Fruit fly (Drosophila melanogaster) whole organism, embryonic: ENCODE results near the gene alpha-Est9.

ENCODE experiments used
- Bgb ChIP-seq: fragments of 200-800 bp; sonication (Bioruptor generic); IDR thresholded peaks from 2 replicates; pipeline ENCODE4 v1.3.6; 2022; ENCODE audit warnings: missing biosample characterization, missing genetic modification characterization; ENCODE audit not compliant: partially characterized antibody
- BtbVII ChIP-seq: fragments of 200-800 bp; sonication (Bioruptor generic); optimal IDR thresholded peaks from 3 replicates; lab custom pipeline; 2017; ENCODE audit warnings: missing biosample characterization, mild to moderate bottlenecking, missing genetic modification characterization
- CG10366 ChIP-seq: fragments of 200-800 bp; sonication (Bioruptor generic); IDR thresholded peaks from 2 replicates; pipeline ENCODE4 v1.3.6; 2022; ENCODE audit warnings: missing biosample characterization, missing genetic modification characterization
- CG10959 ChIP-seq: fragments of 200-800 bp; sonication (Bioruptor generic); IDR thresholded peaks from 2 replicates; pipeline ENCODE4 v1.3.6; 2022; ENCODE audit warnings: missing biosample characterization, missing genetic modification characterization
- CG11085 ChIP-seq: fragments of 200-800 bp; sonication (Bioruptor generic); IDR thresholded peaks from 2 replicates; pipeline ENCODE4 v1.3.6; 2022; ENCODE audit warnings: missing biosample characterization, missing genetic modification characterization
- CG12236 ChIP-seq: fragments of 200-800 bp; sonication (Bioruptor generic); optimal IDR thresholded peaks from 2 replicates; lab custom pipeline; 2016; ENCODE audit warnings: missing biosample characterization, missing genetic modification characterization
- CG12942 ChIP-seq: fragments of 200-800 bp; sonication (Bioruptor generic); optimal IDR thresholded peaks from 3 replicates; lab custom pipeline; 2016; ENCODE audit warnings: missing biosample characterization, missing genetic modification characterization
- CG13424 ChIP-seq: fragments of 200-800 bp; sonication (Bioruptor generic); optimal IDR thresholded peaks from 2 replicates; lab custom pipeline; 2019; ENCODE audit warnings: missing biosample characterization, mild to moderate bottlenecking, missing genetic modification characterization, moderate library complexity
- CG1647 ChIP-seq: fragments of 200-800 bp; sonication (Bioruptor generic); optimal IDR thresholded peaks from 3 replicates; lab custom pipeline; 2016; ENCODE audit warnings: missing biosample characterization, missing genetic modification characterization
- CG1792 ChIP-seq: fragments of 200-800 bp; sonication (Bioruptor generic); optimal IDR thresholded peaks from 2 replicates; lab custom pipeline; 2016; ENCODE audit warnings: missing biosample characterization, missing genetic modification characterization
- CG2120 ChIP-seq: fragments of 200-800 bp; sonication (Bioruptor generic); optimal IDR thresholded peaks from 3 replicates; lab custom pipeline; 2016; ENCODE audit warnings: missing biosample characterization, missing genetic modification characterization
- CG2889 ChIP-seq: fragments of 200-800 bp; sonication (Bioruptor generic); IDR thresholded peaks from 3 replicates; pipeline ENCODE4 v1.3.6; 2022; ENCODE audit warnings: missing biosample characterization, missing genetic modification characterization
- CG30431 ChIP-seq: fragments of 200-800 bp; sonication (Bioruptor generic); optimal IDR thresholded peaks from 2 replicates; lab custom pipeline; 2017; ENCODE audit warnings: missing biosample characterization, missing genetic modification characterization
- CG31441 ChIP-seq: fragments of 200-800 bp; sonication (Bioruptor generic); IDR thresholded peaks from 2 replicates; pipeline ENCODE4 v1.3.6; 2022; ENCODE audit warnings: missing biosample characterization, missing genetic modification characterization
- CG32532 ChIP-seq: fragments of 200-800 bp; sonication (Bioruptor generic); IDR thresholded peaks from 2 replicates; pipeline ENCODE4 v1.3.6; 2022; ENCODE audit warnings: missing biosample characterization, missing genetic modification characterization
- CG3281 ChIP-seq: fragments of 200-800 bp; sonication (Bioruptor generic); optimal IDR thresholded peaks from 3 replicates; lab custom pipeline; 2017; ENCODE audit warnings: missing biosample characterization, mild to moderate bottlenecking, missing genetic modification characterization
- CG4360 ChIP-seq: fragments of 200-800 bp; sonication (Bioruptor generic); IDR thresholded peaks from 2 replicates; pipeline ENCODE4 v1.3.6; 2022; ENCODE audit warnings: missing biosample characterization, missing genetic modification characterization
- CG5953 ChIP-seq: fragments of 200-800 bp; sonication (Bioruptor generic); IDR thresholded peaks from 2 replicates; pipeline ENCODE4 v1.3.6; 2022; ENCODE audit warnings: missing biosample characterization, missing genetic modification characterization
- CG6654 ChIP-seq: fragments of 200-800 bp; sonication (Bioruptor generic); optimal IDR thresholded peaks from 2 replicates; lab custom pipeline; 2017; ENCODE audit warnings: missing biosample characterization, mild to moderate bottlenecking, missing genetic modification characterization
- CG7745 ChIP-seq: fragments of 200-800 bp; sonication (Bioruptor generic); optimal IDR thresholded peaks from 2 replicates; lab custom pipeline; 2018; ENCODE audit warnings: missing biosample characterization, mild to moderate bottlenecking, missing genetic modification characterization, moderate library complexity
- CG7987 ChIP-seq: fragments of 200-800 bp; sonication (Bioruptor generic); optimal IDR thresholded peaks from 2 replicates; lab custom pipeline; 2018; ENCODE audit warnings: missing biosample characterization, mild to moderate bottlenecking, missing genetic modification characterization, moderate library complexity
- CG9797 ChIP-seq: fragments of 200-800 bp; sonication (Bioruptor generic); optimal IDR thresholded peaks from 3 replicates; lab custom pipeline; 2018; ENCODE audit warnings: missing biosample characterization, mild to moderate bottlenecking, missing genetic modification characterization
- CrebB ChIP-seq: fragments of 200-800 bp; sonication (Bioruptor generic); optimal IDR thresholded peaks from 3 replicates; lab custom pipeline; 2018; ENCODE audit warnings: missing biosample characterization, mild to moderate bottlenecking, missing genetic modification characterization
- HLHmδ ChIP-seq: fragments of 200-800 bp; sonication (Bioruptor generic); optimal IDR thresholded peaks from 2 replicates; lab custom pipeline; 2018; ENCODE audit warnings: missing biosample characterization, mild to moderate bottlenecking, missing genetic modification characterization, moderate library complexity
- Hr78 ChIP-seq, 2 experiments: fragments of 200-800 bp in 1 of 2; fragments of >200 bp in 1 of 2; sonication (Bioruptor generic) in 1 of 2; optimal IDR thresholded peaks; 2 replicates each; lab custom pipeline; 2017 to 2019; ENCODE audit warnings: missing biosample characterization in 2 of 2, missing genetic modification characterization in 2 of 2, mild to moderate bottlenecking in 1 of 2, moderate library complexity in 1 of 2
- NC2α ChIP-seq: fragments of 200-800 bp; sonication (Bioruptor generic); optimal IDR thresholded peaks from 2 replicates; lab custom pipeline; 2016; ENCODE audit warnings: missing biosample characterization, missing genetic modification characterization
- Neu2 ChIP-seq: fragments of 200-800 bp; sonication (Bioruptor generic); optimal IDR thresholded peaks from 3 replicates; lab custom pipeline; 2016; ENCODE audit warnings: missing biosample characterization, missing genetic modification characterization, borderline replicate concordance
- Sox102F ChIP-seq: fragments of 200-800 bp; sonication (Bioruptor generic); optimal IDR thresholded peaks from 2 replicates; lab custom pipeline; 2018; ENCODE audit warnings: missing biosample characterization, mild to moderate bottlenecking, missing genetic modification characterization, moderate library complexity
- az2 ChIP-seq: fragments of 200-800 bp; sonication (Bioruptor generic); optimal IDR thresholded peaks from 3 replicates; lab custom pipeline; 2016; ENCODE audit warnings: missing biosample characterization, missing genetic modification characterization
- crol ChIP-seq: fragments of 200-800 bp; sonication (Bioruptor generic); IDR thresholded peaks from 2 replicates; pipeline ENCODE4 v1.3.6; 2022; ENCODE audit warnings: missing biosample characterization, missing genetic modification characterization
- dan ChIP-seq: fragments of 200-800 bp; sonication (Bioruptor generic); IDR thresholded peaks from 2 replicates; pipeline ENCODE4 v1.3.6; 2022; ENCODE audit warnings: missing biosample characterization, missing genetic modification characterization
- danr ChIP-seq: fragments of 200-800 bp; sonication (Bioruptor generic); IDR thresholded peaks from 2 replicates; pipeline ENCODE4 v1.3.6; 2022; ENCODE audit warnings: missing biosample characterization, missing genetic modification characterization
- fd64A ChIP-seq: fragments of 200-800 bp; sonication (Bioruptor generic); optimal IDR thresholded peaks from 3 replicates; lab custom pipeline; 2018; ENCODE audit warnings: missing biosample characterization, mild to moderate bottlenecking, missing genetic modification characterization
- gce ChIP-seq: fragments of 200-800 bp; sonication (Bioruptor generic); IDR thresholded peaks from 3 replicates; pipeline ENCODE4 v1.3.6; 2022; ENCODE audit warnings: missing biosample characterization, missing genetic modification characterization
- gem ChIP-seq: fragments of 200-800 bp; sonication (Bioruptor generic); optimal IDR thresholded peaks from 2 replicates; lab custom pipeline; 2019; ENCODE audit warnings: missing biosample characterization, mild to moderate bottlenecking, missing genetic modification characterization, moderate library complexity
- grau ChIP-seq: fragments of 200-800 bp; optimal IDR thresholded peaks from 3 replicates; lab custom pipeline; 2019; ENCODE audit warnings: missing biosample characterization, mild to moderate bottlenecking, missing genetic modification characterization, moderate library complexity
- grn ChIP-seq: fragments of 200-800 bp; sonication (Bioruptor generic); optimal IDR thresholded peaks from 3 replicates; lab custom pipeline; 2017; ENCODE audit warnings: missing biosample characterization, missing genetic modification characterization
- ind ChIP-seq: fragments of 200-800 bp; sonication (Bioruptor generic); optimal IDR thresholded peaks from 3 replicates; lab custom pipeline; 2016; ENCODE audit warnings: missing biosample characterization, missing genetic modification characterization
- insv ChIP-seq, 2 experiments: fragments of 200-800 bp; sonication (Bioruptor generic); optimal IDR thresholded peaks; 3 replicates each; lab custom pipeline; 2016 to 2018; ENCODE audit warnings: missing biosample characterization in 2 of 2, missing genetic modification characterization in 2 of 2
- jumu ChIP-seq: fragments of 200-800 bp; sonication (Bioruptor generic); optimal IDR thresholded peaks from 3 replicates; lab custom pipeline; 2016; ENCODE audit warnings: missing biosample characterization, missing genetic modification characterization
- kah ChIP-seq: fragments of 200-800 bp; sonication (Bioruptor generic); optimal IDR thresholded peaks from 2 replicates; lab custom pipeline; 2018; ENCODE audit warnings: missing biosample characterization, mild to moderate bottlenecking, missing genetic modification characterization
- nerfin-1 ChIP-seq: fragments of 200-800 bp; sonication (Bioruptor generic); optimal IDR thresholded peaks from 3 replicates; lab custom pipeline; 2019; ENCODE audit warnings: missing biosample characterization, mild to moderate bottlenecking, missing genetic modification characterization, moderate library complexity
- pfk ChIP-seq: fragments of 200-800 bp; sonication (Bioruptor generic); optimal IDR thresholded peaks from 2 replicates; lab custom pipeline; 2018; ENCODE audit warnings: missing biosample characterization, mild to moderate bottlenecking, missing genetic modification characterization, moderate library complexity
- psq ChIP-seq: fragments of 200-800 bp; sonication (Bioruptor generic); optimal IDR thresholded peaks from 2 replicates; lab custom pipeline; 2017; ENCODE audit warnings: missing biosample characterization, missing genetic modification characterization
- ro ChIP-seq: fragments of 200-800 bp; sonication (Bioruptor generic); IDR thresholded peaks from 2 replicates; pipeline ENCODE4 v1.3.6; 2022; ENCODE audit warnings: missing biosample characterization, missing genetic modification characterization
- slp2 ChIP-seq: fragments of 200-800 bp; sonication (Bioruptor generic); optimal IDR thresholded peaks from 2 replicates; lab custom pipeline; 2016; ENCODE audit warnings: missing biosample characterization, missing genetic modification characterization
- sna ChIP-seq: fragments of 200-800 bp; sonication (Bioruptor generic); IDR thresholded peaks from 2 replicates; pipeline ENCODE4 v1.3.6; 2022; ENCODE audit warnings: missing biosample characterization, missing genetic modification characterization; ENCODE audit not compliant: partially characterized antibody
- toy ChIP-seq: fragments of 200-800 bp; sonication (Bioruptor generic); IDR thresholded peaks from 2 replicates; pipeline ENCODE4 v1.3.6; 2022; ENCODE audit warnings: missing biosample characterization, missing genetic modification characterization
- tx ChIP-seq: fragments of 200-800 bp; sonication (Bioruptor generic); optimal IDR thresholded peaks from 2 replicates; lab custom pipeline; 2016; ENCODE audit warnings: missing biosample characterization, missing genetic modification characterization
- zen ChIP-seq: fragments of 200-800 bp; sonication (Bioruptor generic); optimal IDR thresholded peaks from 3 replicates; lab custom pipeline; 2018; ENCODE audit warnings: missing biosample characterization, mild to moderate bottlenecking, missing genetic modification characterization, moderate library complexity

The alpha-Est9 gene

DNA sequence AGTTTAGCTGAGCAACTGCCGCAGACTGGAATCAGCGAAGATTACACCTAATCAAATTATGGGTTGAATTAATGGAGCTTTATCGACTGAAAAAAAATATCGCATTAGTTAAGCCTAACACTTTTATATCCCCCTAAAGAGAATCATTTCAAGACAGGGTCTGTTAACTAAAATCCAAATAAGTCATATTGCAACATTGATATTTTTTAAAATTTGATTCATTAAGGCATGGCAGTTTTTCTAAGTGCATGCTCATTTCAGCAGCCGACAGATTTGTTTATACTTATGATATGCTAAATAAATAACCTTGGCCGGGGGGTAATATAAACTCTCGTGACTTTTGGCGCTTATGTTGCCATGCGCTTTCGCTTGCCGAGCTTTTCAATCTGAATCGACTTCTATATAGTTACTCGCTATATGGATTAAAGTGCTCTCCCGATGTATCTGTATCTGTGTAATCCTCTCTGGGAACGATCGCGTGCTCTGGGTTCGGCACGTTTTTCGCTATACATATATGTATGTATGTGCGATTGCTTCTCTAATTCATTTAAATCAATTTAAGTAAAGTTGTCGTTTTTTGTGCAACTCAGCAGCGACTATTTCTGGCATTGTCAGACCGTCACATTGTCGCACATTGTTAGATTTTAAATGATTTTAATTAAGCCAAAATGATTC, 1.6 kb upstream of the alpha-Est9 start (continued):
- no peak for TF ChIP-seq pfk (GFP tag; lab: Kevin White, UChicago)
- no peak for TF ChIP-seq Hr78 (GFP tag; optimal IDR thresholded peaks at IDR 0.05; lab: Kevin White, UChicago)
- no peak for TF ChIP-seq CG9797
- TF ChIP-seq gce (GFP tag; lab: Robert Waterston, UW), result no peak; the same call in 2 of the 3 replicates
- TF ChIP-seq danr (GFP tag; lab: Robert Waterston, UW), result 0 out of 2 replicates have a peak, but pooled peaks have one; percentile 45
- no peak for TF ChIP-seq CG30431 (GFP tag; lab: Kevin White, UChicago)
- peak; percentile 65 for TF ChIP-seq az2 (GFP tag; lab: Kevin White, UChicago)
- peak; percentile 84 for TF ChIP-seq ind (GFP tag; lab: Kevin White, UChicago)
- TF ChIP-seq Bgb (GFP tag; lab: Robert Waterston, UW), result no peak
- TF ChIP-seq zen, result no peak
- TF ChIP-seq crol (GFP tag; lab: Robert Waterston, UW), result no peak
- TF ChIP-seq HLHmδ (GFP tag; lab: Kevin White, UChicago), result no peak
- peak; percentile 74 for TF ChIP-seq CG10366
- TF ChIP-seq CG12236, result peak; percentile 27
- TF ChIP-seq CG31441 (GFP tag; lab: Robert Waterston, UW), result peak; percentile 38; the same call in 1 of the 2 replicates
- peak; percentile 86 for TF ChIP-seq CG2889
- peak; percentile 7 for TF ChIP-seq psq (GFP tag; lab: Kevin White, UChicago)
- TF ChIP-seq CG7987 (GFP tag; lab: Kevin White, UChicago), result peak; percentile 63
- no peak for TF ChIP-seq sna (GFP tag; lab: Robert Waterston, UW)
- TF ChIP-seq CG1647, result peak; percentile 64
- peak; percentile 98 for TF ChIP-seq CG2120 (GFP tag; lab: Kevin White, UChicago)
- TF ChIP-seq slp2 (GFP tag; lab: Kevin White, UChicago), result peak; percentile 68
- TF ChIP-seq kah (GFP tag; lab: Kevin White, UChicago), result no peak
- TF ChIP-seq CG6654 (GFP tag; lab: Kevin White, UChicago), result no peak
- TF ChIP-seq ro (GFP tag; lab: Robert Waterston, UW), result no peak
- peak; percentile 94 for TF ChIP-seq CG32532
- TF ChIP-seq CG10959 (GFP tag; lab: Robert Waterston, UW), result no peak
- TF ChIP-seq BtbVII, result peak; percentile 80
- TF ChIP-seq CG1792 (GFP tag; lab: Kevin White, UChicago), result peak; percentile 82
- peak; percentile 67 for TF ChIP-seq CG13424 (tag; lab: Kevin White, UChicago)
- TF ChIP-seq toy (GFP tag; lab: Robert Waterston, UW), result peak; percentile 77; the same call in 1 of the 2 replicates
- no peak for TF ChIP-seq fd64A (GFP tag; lab: Kevin White, UChicago)
- no peak for TF ChIP-seq insv (GFP tag; optimal IDR thresholded peaks at IDR 0.05; lab: Kevin White, UChicago)
- peak; percentile 23 for TF ChIP-seq grn (GFP tag; lab: Kevin White, UChicago)
- TF ChIP-seq grau (tag; lab: Kevin White, UChicago), result peak; percentile 87
- TF ChIP-seq Neu2 (GFP tag; lab: Kevin White, UChicago), result no peak
- TF ChIP-seq nerfin-1, result no peak
- TF ChIP-seq NC2α (GFP tag; lab: Kevin White, UChicago), result peak; percentile 30
- TF ChIP-seq CG3281 (GFP tag; lab: Kevin White, UChicago), result peak; percentile 93
- TF ChIP-seq CG5953 (GFP tag; lab: Robert Waterston, UW), result no peak
- TF ChIP-seq CG4360, result no peak
- TF ChIP-seq dan (GFP tag; lab: Robert Waterston, UW), result no peak
- peak; percentile 76; the same call in 1 of the 2 replicates for TF ChIP-seq CG11085 (GFP tag; lab: Robert Waterston, UW)
- peak; percentile 81 for TF ChIP-seq CrebB (tag; lab: Kevin White, UChicago)
- TF ChIP-seq CG7745 (tag; lab: Kevin White, UChicago), result no peak
- peak; percentile 76 for TF ChIP-seq jumu (GFP tag; lab: Kevin White, UChicago)
- peak; percentile 71 for TF ChIP-seq CG12942 (GFP tag; lab: Kevin White, UChicago)
- TF ChIP-seq gem (tag; lab: Kevin White, UChicago), result peak; percentile 92
- TF ChIP-seq tx (GFP tag; lab: Kevin White, UChicago), result peak; percentile 80
- TF ChIP-seq Sox102F, result peak; percentile 55
